Worm (Caenorhabditis elegans): ENCODE measurements around the gene sto-5.

DNA sequence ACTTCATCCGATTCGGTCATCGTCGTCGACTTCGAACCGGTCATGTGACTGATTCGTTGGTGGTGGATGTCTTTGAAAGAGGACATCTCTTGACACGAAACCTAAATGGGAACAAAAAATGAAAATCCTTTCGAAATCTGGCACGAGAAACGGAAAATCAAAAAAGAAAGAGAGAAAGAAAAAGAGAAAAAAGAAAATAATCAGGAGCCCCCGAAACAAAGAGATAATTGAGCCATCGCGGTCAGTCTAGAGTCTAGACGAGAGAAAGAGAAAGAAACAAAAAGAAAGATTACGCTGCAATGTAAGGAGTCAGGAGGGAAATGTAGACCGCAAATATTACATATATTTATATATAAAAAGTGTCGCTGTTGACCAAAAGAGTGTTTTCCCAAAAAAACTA is 43.7 kb upstream of the sto-5 start, which contains the start of gene aakg-2:
- TF ChIP-seq fos-1 (tag; optimal IDR thresholded peaks at IDR 0.05) (no peak), ces-1 (GFP tag; optimal IDR thresholded peaks at IDR 0.05) (no peak), unc-130 (GFP tag; optimal IDR thresholded peaks at IDR 0.05) (no peak)

All from whole organism, L4 larva.